Fruit fly (Drosophila melanogaster) whole organism, prepupa: Measurements from ENCODE around the gene SMSr.

Source experiments
- CG10631 ChIP-seq: fragments of 200-800 bp; sonication (Bioruptor generic); optimal IDR thresholded peaks from 2 replicates; lab custom pipeline; 2016; ENCODE audit warnings: missing biosample characterization, missing genetic modification characterization
- CG10669 ChIP-seq: fragments of 200-800 bp; sonication (Bioruptor generic); optimal IDR thresholded peaks from 3 replicates; lab custom pipeline; 2018; ENCODE audit warnings: missing biosample characterization, mild to moderate bottlenecking, missing genetic modification characterization, moderate library complexity
- CG15336 ChIP-seq: fragments of 200-800 bp; sonication (Bioruptor generic); IDR thresholded peaks from 2 replicates; pipeline ENCODE4 v1.3.6; 2022; ENCODE audit warnings: missing biosample characterization, missing genetic modification characterization
- CG16779 ChIP-seq: fragments of 200-800 bp; sonication (Bioruptor generic); optimal IDR thresholded peaks from 3 replicates; lab custom pipeline; 2017; ENCODE audit warnings: missing biosample characterization, mild to moderate bottlenecking, missing genetic modification characterization
- CG34406 ChIP-seq: fragments of 200-800 bp; sonication (Bioruptor generic); optimal IDR thresholded peaks from 3 replicates; lab custom pipeline; 2016; ENCODE audit warnings: missing biosample characterization, missing genetic modification characterization
- CG4318 ChIP-seq: fragments of 200-800 bp; sonication (Bioruptor generic); optimal IDR thresholded peaks from 3 replicates; lab custom pipeline; 2017; ENCODE audit warnings: missing biosample characterization, mild to moderate bottlenecking, missing genetic modification characterization
- CG6276 ChIP-seq: fragments of 200-800 bp; sonication (Bioruptor generic); optimal IDR thresholded peaks from 2 replicates; lab custom pipeline; 2017; ENCODE audit warnings: missing biosample characterization, mild to moderate bottlenecking, missing genetic modification characterization
- CG6792 ChIP-seq: fragments of 200-800 bp; sonication (Bioruptor generic); optimal IDR thresholded peaks from 3 replicates; lab custom pipeline; 2016; ENCODE audit warnings: missing biosample characterization, missing genetic modification characterization
- CG6808 ChIP-seq: fragments of 200-800 bp; sonication (Bioruptor generic); optimal IDR thresholded peaks from 3 replicates; lab custom pipeline; 2017; ENCODE audit warnings: missing biosample characterization, missing genetic modification characterization, mild to moderate bottlenecking, moderate library complexity, missing genetic modification reagents
- CG6854 ChIP-seq: fragments of 200-800 bp; sonication (Bioruptor generic); optimal IDR thresholded peaks from 2 replicates; lab custom pipeline; 2017; ENCODE audit warnings: missing biosample characterization, mild to moderate bottlenecking, missing genetic modification characterization
- CG8632 ChIP-seq: fragments of 200-800 bp; sonication (Bioruptor generic); optimal IDR thresholded peaks from 3 replicates; lab custom pipeline; 2016; ENCODE audit warnings: missing biosample characterization, missing genetic modification characterization
- Eip78C ChIP-seq: fragments of 200-800 bp; sonication (Bioruptor generic); peaks from one replicate; lab custom pipeline; 2016; ENCODE audit warnings: missing biosample characterization, missing genetic modification characterization
- Eip93F ChIP-seq: fragments of 200-800 bp; sonication (Bioruptor generic); optimal IDR thresholded peaks from 2 replicates; lab custom pipeline; 2016; ENCODE audit warnings: missing biosample characterization, mild to moderate bottlenecking, missing genetic modification characterization
- Ets96B ChIP-seq: fragments of 200-800 bp; optimal IDR thresholded peaks from 2 replicates; lab custom pipeline; 2019; ENCODE audit warnings: missing biosample characterization, mild to moderate bottlenecking, missing genetic modification characterization, moderate library complexity
- Gug ChIP-seq: fragments of 200-800 bp; sonication (Bioruptor generic); IDR thresholded peaks from 2 replicates; pipeline ENCODE4 v1.3.6; 2022; ENCODE audit warnings: missing biosample characterization, missing genetic modification characterization
- Hr38 ChIP-seq: sonication (Bioruptor generic); optimal IDR thresholded peaks from 2 replicates; lab custom pipeline; 2016; ENCODE audit warnings: missing biosample characterization, missing genetic modification characterization
- Hr39 ChIP-seq: fragments of 200-800 bp; sonication (Bioruptor generic); optimal IDR thresholded peaks from 2 replicates; lab custom pipeline; 2016; ENCODE audit warnings: missing biosample characterization, missing genetic modification characterization
- Lpt ChIP-seq: fragments of 200-800 bp; sonication (Bioruptor generic); optimal IDR thresholded peaks from 3 replicates; lab custom pipeline; 2016; ENCODE audit warnings: missing biosample characterization, missing genetic modification characterization
- Met ChIP-seq: fragments of 200-800 bp; sonication (Bioruptor generic); optimal IDR thresholded peaks from 3 replicates; lab custom pipeline; 2016; ENCODE audit warnings: missing biosample characterization, missing genetic modification characterization
- Sox102F ChIP-seq: fragments of 200-800 bp; sonication (Bioruptor generic); optimal IDR thresholded peaks from 2 replicates; lab custom pipeline; 2016; ENCODE audit warnings: missing biosample characterization, mild to moderate bottlenecking, missing genetic modification characterization
- Sox14 ChIP-seq: fragments of 200-800 bp; sonication (Bioruptor generic); optimal IDR thresholded peaks from 3 replicates; lab custom pipeline; 2016; ENCODE audit warnings: missing biosample characterization, missing genetic modification characterization
- acj6 ChIP-seq: fragments of 200-800 bp; sonication (Bioruptor generic); optimal IDR thresholded peaks from 3 replicates; lab custom pipeline; 2016; ENCODE audit warnings: missing biosample characterization, missing genetic modification characterization
- dac ChIP-seq: fragments of 200-800 bp; sonication (Bioruptor generic); optimal IDR thresholded peaks from 2 replicates; lab custom pipeline; 2017; ENCODE audit warnings: missing biosample characterization, mild to moderate bottlenecking, missing genetic modification characterization
- eg ChIP-seq: fragments of 200-800 bp; sonication (Bioruptor generic); IDR thresholded peaks from 3 replicates; pipeline ENCODE4 v1.3.6; 2022; ENCODE audit warnings: missing biosample characterization, missing genetic modification characterization
- esn ChIP-seq: fragments of 200-800 bp; sonication (Bioruptor generic); optimal IDR thresholded peaks from 2 replicates; lab custom pipeline; 2016; ENCODE audit warnings: missing biosample characterization, mild to moderate bottlenecking, missing genetic modification characterization, moderate library complexity
- fd59A ChIP-seq: fragments of 200-800 bp; sonication (Bioruptor generic); optimal IDR thresholded peaks from 2 replicates; lab custom pipeline; 2017; ENCODE audit warnings: missing biosample characterization, mild to moderate bottlenecking, missing genetic modification characterization, missing genetic modification reagents
- fkh ChIP-seq: fragments of 200-800 bp; sonication (Bioruptor generic); optimal IDR thresholded peaks from 3 replicates; lab custom pipeline; 2017; ENCODE audit warnings: missing biosample characterization, mild to moderate bottlenecking, missing genetic modification characterization, moderate library complexity
- pdm3 ChIP-seq: fragments of 200-800 bp; sonication (Bioruptor generic); optimal IDR thresholded peaks from 3 replicates; lab custom pipeline; 2016; ENCODE audit warnings: missing biosample characterization, missing genetic modification characterization
- salr ChIP-seq, 2 experiments: fragments of 200-800 bp; sonication (Bioruptor generic); optimal IDR thresholded peaks; 3 replicates each; lab custom pipeline; 2016 to 2018; ENCODE audit warnings: missing biosample characterization in 2 of 2, missing genetic modification characterization in 2 of 2, mild to moderate bottlenecking in 1 of 2
- ss ChIP-seq, 2 experiments: fragments of 200-800 bp; sonication (Bioruptor generic); optimal IDR thresholded peaks; 2 replicates in 1 of 2; 3 replicates in 1 of 2; lab custom pipeline; 2017 to 2018; ENCODE audit warnings: mild to moderate bottlenecking in 2 of 2, missing biosample characterization in 2 of 2, missing genetic modification characterization in 2 of 2, moderate library complexity in 1 of 2

Gene SMSr

dm6 chr3L:7381359-7381976 lies at the start of gene SMSr, which contains the start of gene smid (continued):
- no peak for TF ChIP-seq CG10669 (GFP tag; lab: Kevin White, UChicago)
- TF ChIP-seq Lpt (GFP tag; lab: Kevin White, UChicago): peak; percentile 46
- TF ChIP-seq CG34406 (GFP tag; lab: Kevin White, UChicago): peak; percentile 47
- TF ChIP-seq dac (GFP tag; lab: Kevin White, UChicago): peak; percentile 2
- peak in 1 of 2 experiments; percentile 4 for TF ChIP-seq ss (GFP tag; optimal IDR thresholded peaks at IDR 0.05; lab: Kevin White, UChicago)
- TF ChIP-seq Met (GFP tag; lab: Kevin White, UChicago): no peak
- TF ChIP-seq salr (GFP tag; optimal IDR thresholded peaks at IDR 0.05; lab: Kevin White, UChicago): peak in 1 of 2 experiments; percentile 68
- peak; percentile 57; the same call in 1 of the 2 replicates for TF ChIP-seq Gug (GFP tag; lab: Robert Waterston, UW)

- TF ChIP-seq CG6276 (peak; percentile 30), fkh (GFP tag; lab: Kevin White, UChicago) (peak; percentile 37), eg (GFP tag; lab: Robert Waterston, UW) (peak; percentile 29; the same call in 1 of the 3 replicates), Sox102F (GFP tag; lab: Kevin White, UChicago) (no peak), ss (GFP tag; optimal IDR thresholded peaks at IDR 0.05; lab: Kevin White, UChicago) (peak in 1 of 2 experiments; percentile 34)
Measured at dm6 chr3L:7423517-7423916, 42.2 kb upstream of the SMSr start, which contains the start of gene CG42458. TSS of gene CG42458 (plus strand) at chr3L:7423827.

dm6 chr3L:7422578-7422977 lies 41.3 kb upstream of the SMSr start:
- TF ChIP-seq Lpt (GFP tag; lab: Kevin White, UChicago) (no peak), CG6792 (GFP tag; lab: Kevin White, UChicago) (no peak), CG15336 (GFP tag; lab: Robert Waterston, UW) (no peak), CG10631 (GFP tag; lab: Kevin White, UChicago) (no peak), CG16779 (no peak), CG6854 (GFP tag; lab: Kevin White, UChicago) (no peak), eg (GFP tag; lab: Robert Waterston, UW) (0 out of 3 replicates have a peak, but pooled peaks have one; percentile 16), fkh (GFP tag; lab: Kevin White, UChicago) (no peak)
- TF ChIP-seq, all 60 proteins: peak for 1

dm6 chr3L:7404081-7404480 lies 22.8 kb upstream of the SMSr start, which contains the start of gene CG8560:
TSS of gene CG8560 (minus strand) at chr3L:7404181.
- TF ChIP-seq Met (GFP tag; lab: Kevin White, UChicago) (no peak), esn (no peak), CG8632 (no peak), Hr39 (GFP tag; lab: Kevin White, UChicago) (no peak), fkh (GFP tag; lab: Kevin White, UChicago) (no peak), Eip93F (no peak), CG4318 (GFP tag; lab: Kevin White, UChicago) (no peak), Eip78C (no peak), Ets96B (tag; lab: Kevin White, UChicago) (no peak), fd59A (no peak)

dm6 chr3L:7401972-7402371 lies 20.7 kb upstream of the SMSr start:
- no peak for TF ChIP-seq pdm3
- no peak for TF ChIP-seq CG6808 (GFP tag; lab: Kevin White, UChicago)
- no peak for TF ChIP-seq Hr38 (GFP tag; lab: Kevin White, UChicago)
- TF ChIP-seq fd59A: no peak
- TF ChIP-seq Sox14 (GFP tag; lab: Kevin White, UChicago): no peak
- TF ChIP-seq CG15336 (GFP tag; lab: Robert Waterston, UW): no peak
- TF ChIP-seq acj6 (GFP tag; lab: Kevin White, UChicago): no peak
